Fruit fly (Drosophila melanogaster): ENCODE data around the gene msk.
A peak's percentile ranks its signal among the peaks of the same experiment; 100 is the strongest.

The msk gene

DNA sequence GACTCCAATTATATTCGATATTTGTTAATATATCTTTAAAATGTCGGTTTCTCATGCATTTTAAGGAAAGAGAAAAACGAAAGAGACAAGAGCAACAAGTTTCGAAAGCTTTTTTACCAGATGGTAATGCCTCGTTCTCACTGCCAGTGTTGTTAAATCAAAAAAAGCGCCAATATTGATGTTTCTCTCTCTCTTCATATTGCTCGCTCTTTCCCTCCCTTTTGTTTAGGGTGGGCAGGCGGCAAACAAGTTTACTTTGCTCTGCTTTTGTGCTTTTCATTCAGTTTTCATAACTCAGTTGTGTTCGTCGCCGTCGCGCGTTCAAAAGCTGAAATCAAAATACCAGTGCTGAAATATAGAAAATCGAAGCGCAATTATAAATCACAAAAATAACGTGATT, 34.2 kb upstream of the msk start (continued):
- TF ChIP-seq CG17328 (GFP tag; IDR thresholded peaks at IDR 0.05) (no peak), fd96Cb (tag; optimal IDR thresholded peaks at IDR 0.05) (no peak), gsb-n (tag; optimal IDR thresholded peaks at IDR 0.05) (no peak), Stat92E (GFP tag; optimal IDR thresholded peaks at IDR 0.05) (peak in 1 of 3 experiments; percentile 62), Lim3 (GFP tag; IDR thresholded peaks at IDR 0.05) (no peak), Pdp1 (GFP tag; optimal IDR thresholded peaks at IDR 0.05) (peak in 1 of 2 experiments; percentile 61), HLH3B (GFP tag; IDR thresholded peaks at IDR 0.05) (no peak; the same call in 1 of the 2 replicates), CG18764 (GFP tag; optimal IDR thresholded peaks at IDR 0.05) (no peak), HLHmδ (GFP tag; optimal IDR thresholded peaks at IDR 0.05) (no peak), oc (tag; optimal IDR thresholded peaks at IDR 0.05) (peak; percentile 29), trem (tag; optimal IDR thresholded peaks at IDR 0.05) (no peak), YL-1 (GFP tag; optimal IDR thresholded peaks at IDR 0.05) (peak; percentile 51), Jarid2 (GFP tag; optimal IDR thresholded peaks at IDR 0.05) (peak; percentile 63), br (optimal IDR thresholded peaks at IDR 0.05) (no peak), kah (GFP tag; optimal IDR thresholded peaks at IDR 0.05) (peak; percentile 33), gcm2 (GFP tag; optimal IDR thresholded peaks at IDR 0.05) (peak; percentile 15), ato (GFP tag; IDR thresholded peaks at IDR 0.05; ENCODE audit: partially characterized antibody) (no peak), org-1 (GFP tag; optimal IDR thresholded peaks at IDR 0.05) (no peak), CHES-1-like (GFP tag; optimal IDR thresholded peaks at IDR 0.05) (peak; percentile 5), CG31441 (GFP tag; IDR thresholded peaks at IDR 0.05) (no peak; the same call in 1 of the 2 replicates), CG7786 (GFP tag; optimal IDR thresholded peaks at IDR 0.05) (peak; percentile 19), Abd-B (GFP tag; optimal IDR thresholded peaks at IDR 0.05) (no peak), ewg (GFP tag; optimal IDR thresholded peaks at IDR 0.05) (peak; percentile 55), unpg (GFP tag; optimal IDR thresholded peaks at IDR 0.05) (peak; percentile 46), B-H2 (GFP tag; optimal IDR thresholded peaks at IDR 0.05) (peak; percentile 79), Dp (GFP tag; optimal IDR thresholded peaks at IDR 0.05) (peak; percentile 38), CG6791 (GFP tag; IDR thresholded peaks at IDR 0.05; ENCODE audit: partially characterized antibody) (no peak), CG10565 (GFP tag; optimal IDR thresholded peaks at IDR 0.05) (no peak), bsh (GFP tag; optimal IDR thresholded peaks at IDR 0.05) (peak in 1 of 2 experiments; percentile 20), ab (GFP tag; optimal IDR thresholded peaks at IDR 0.05) (no peak), nerfin-1 (tag; optimal IDR thresholded peaks at IDR 0.05) (peak; percentile 16), CrebB (tag; optimal IDR thresholded peaks at IDR 0.05) (peak; percentile 55), pb (GFP tag; optimal IDR thresholded peaks at IDR 0.05) (no peak), pfk (GFP tag; optimal IDR thresholded peaks at IDR 0.05) (peak; percentile 53), CG11695 (GFP tag; IDR thresholded peaks at IDR 0.05) (peak; percentile 50; the same call in 1 of the 3 replicates), gsb (GFP tag; IDR thresholded peaks at IDR 0.05) (no peak), Dad (GFP tag; optimal IDR thresholded peaks at IDR 0.05) (peak; percentile 50), nom (GFP tag; optimal IDR thresholded peaks at IDR 0.05) (peak; percentile 83), hb (GFP tag; IDR thresholded peaks at IDR 0.05; ENCODE audit: partially characterized antibody) (no peak), corto (GFP tag; optimal IDR thresholded peaks at IDR 0.05) (peak; percentile 72), crc (GFP tag; optimal IDR thresholded peaks at IDR 0.05) (peak; percentile 2), ro (GFP tag; IDR thresholded peaks at IDR 0.05) (no peak), CG2116 (GFP tag; optimal IDR thresholded peaks at IDR 0.05) (peak; percentile 17), tap (tag; optimal IDR thresholded peaks at IDR 0.05) (peak; percentile 29), CG6689 (GFP tag; IDR thresholded peaks at IDR 0.05) (peak; percentile 31; the same call in 1 of the 2 replicates), grau (tag; optimal IDR thresholded peaks at IDR 0.05) (peak; percentile 32), CG11504 (tag; optimal IDR thresholded peaks at IDR 0.05) (no peak), CG10543 (GFP tag; optimal IDR thresholded peaks at IDR 0.05) (peak; percentile 56), tx (GFP tag; optimal IDR thresholded peaks at IDR 0.05) (no peak), Fer1 (GFP tag; optimal IDR thresholded peaks at IDR 0.05) (peak; percentile 81)

All from whole organism, embryonic.